Worm (Caenorhabditis elegans) whole organism, L3 larva: ENCODE measurements around the gene gpd-3.

ENCODE experiments used
- R02D3.7 ChIP-seq: fragments of 150-350 bp; optimal IDR thresholded peaks from 2 replicates; lab custom pipeline; 2014; ENCODE audit warnings: missing biosample characterization, missing genetic modification characterization
- ZK546.5 ChIP-seq: sonication (generic microtip); optimal IDR thresholded peaks from 2 replicates; lab custom pipeline; 2017; ENCODE audit warnings: missing biosample characterization, missing genetic modification characterization
- aly-2 ChIP-seq: fragments of 150-350 bp; optimal IDR thresholded peaks from 2 replicates; lab custom pipeline; 2014; ENCODE audit warnings: missing biosample characterization, missing genetic modification characterization
- ama-1 ChIP-seq: fragments of 150-350 bp; optimal IDR thresholded peaks from 2 replicates; lab custom pipeline; 2018
- ceh-16 ChIP-seq: sonication (generic microtip); optimal IDR thresholded peaks from 2 replicates; lab custom pipeline; 2017; ENCODE audit warnings: missing biosample characterization, missing genetic modification characterization
- ceh-28 ChIP-seq: fragments of 150-350 bp; optimal IDR thresholded peaks from 2 replicates; lab custom pipeline; 2014; ENCODE audit warnings: missing biosample characterization, missing genetic modification reagents, missing genetic modification characterization
- ceh-82 ChIP-seq: fragments of 150-350 bp; optimal IDR thresholded peaks from 2 replicates; lab custom pipeline; 2014; ENCODE audit warnings: missing biosample characterization, missing genetic modification characterization
- ceh-9 ChIP-seq: sonication (generic microtip); optimal IDR thresholded peaks from 2 replicates; lab custom pipeline; 2018; ENCODE audit warnings: missing biosample characterization, missing genetic modification characterization
- daf-12 ChIP-seq: fragments of 150-350 bp; optimal IDR thresholded peaks from 2 replicates; lab custom pipeline; 2014; ENCODE audit warnings: missing biosample characterization, missing genetic modification reagents, missing genetic modification characterization
- egl-5 ChIP-seq: fragments of 150-350 bp; optimal IDR thresholded peaks from 2 replicates; lab custom pipeline; 2017; ENCODE audit warnings: missing biosample characterization, missing genetic modification reagents, missing genetic modification characterization, inconsistent platforms
- elt-1 ChIP-seq: fragments of 150-350 bp; optimal IDR thresholded peaks from 2 replicates; lab custom pipeline; 2014; ENCODE audit warnings: missing biosample characterization, missing genetic modification characterization
- elt-2 ChIP-seq: sonication (generic microtip); optimal IDR thresholded peaks from 2 replicates; lab custom pipeline; 2016; ENCODE audit warnings: missing genetic modification reagents, mild to moderate bottlenecking, missing genetic modification characterization, missing compliant biosample characterization
- elt-3 ChIP-seq, 3 experiments: fragments of 150-350 bp in 1 of 3; sonication (generic microtip) in 2 of 3; optimal IDR thresholded peaks; 2 replicates in 2 of 3; 4 replicates in 1 of 3; lab custom pipeline; 2014 to 2017; ENCODE audit warnings: missing biosample characterization in 3 of 3, missing genetic modification characterization in 3 of 3
- eor-1 ChIP-seq, 2 experiments: fragments of 150-350 bp; optimal IDR thresholded peaks; 2 replicates each; lab custom pipeline; 2014 to 2018; ENCODE audit warnings: missing biosample characterization in 2 of 2, missing genetic modification characterization in 2 of 2
- fkh-10 ChIP-seq: sonication (generic microtip); optimal IDR thresholded peaks from 2 replicates; lab custom pipeline; 2017; ENCODE audit warnings: missing biosample characterization, missing genetic modification reagents, missing genetic modification characterization
- fkh-2 ChIP-seq: fragments of 150-350 bp; optimal IDR thresholded peaks from 2 replicates; lab custom pipeline; 2014; ENCODE audit warnings: missing biosample characterization, missing genetic modification reagents, missing genetic modification characterization
- fos-1 ChIP-seq: fragments of 150-350 bp; optimal IDR thresholded peaks from 2 replicates; lab custom pipeline; 2014; ENCODE audit warnings: missing biosample characterization, missing genetic modification characterization
- hmg-11 ChIP-seq: sonication (generic microtip); optimal IDR thresholded peaks from 2 replicates; lab custom pipeline; 2016; ENCODE audit warnings: missing genetic modification characterization, missing compliant biosample characterization
- jun-1 ChIP-seq: fragments of 150-350 bp; optimal IDR thresholded peaks from 2 replicates; lab custom pipeline; 2014; ENCODE audit warnings: missing biosample characterization, missing genetic modification reagents, missing genetic modification characterization
- lin-15B ChIP-seq: fragments of 150-350 bp; optimal IDR thresholded peaks from 2 replicates; lab custom pipeline; 2014; ENCODE audit warnings: missing biosample characterization, missing genetic modification characterization
- lin-39 ChIP-seq: fragments of 150-350 bp; optimal IDR thresholded peaks from 2 replicates; lab custom pipeline; 2018; ENCODE audit warnings: missing biosample characterization, missing genetic modification reagents, missing genetic modification characterization
- mdl-1 ChIP-seq: fragments of 150-350 bp; optimal IDR thresholded peaks from 2 replicates; lab custom pipeline; 2014; ENCODE audit warnings: missing biosample characterization, missing genetic modification characterization
- mml-1 ChIP-seq: fragments of 150-350 bp; sonication (generic microtip); optimal IDR thresholded peaks from 3 replicates; lab custom pipeline; 2014; ENCODE audit warnings: missing biosample characterization, missing genetic modification characterization
- nfya-1 ChIP-seq: sonication (generic microtip); optimal IDR thresholded peaks from 2 replicates; lab custom pipeline; 2017; ENCODE audit warnings: missing genetic modification characterization, mild to moderate bottlenecking, missing compliant biosample characterization, antibody characterized with exemption, moderate library complexity; ENCODE audit not compliant: insufficient read depth
- nhr-11 ChIP-seq: fragments of 150-350 bp; optimal IDR thresholded peaks from 2 replicates; lab custom pipeline; 2014; ENCODE audit warnings: missing biosample characterization, missing genetic modification characterization
- nhr-12 ChIP-seq: fragments of 150-350 bp; optimal IDR thresholded peaks from 2 replicates; lab custom pipeline; 2014; ENCODE audit warnings: missing biosample characterization, missing genetic modification characterization
- nhr-23 ChIP-seq: fragments of 150-350 bp; optimal IDR thresholded peaks from 2 replicates; lab custom pipeline; 2014; ENCODE audit warnings: missing biosample characterization, missing genetic modification reagents, missing genetic modification characterization
- nhr-237 ChIP-seq: fragments of 150-350 bp; optimal IDR thresholded peaks from 2 replicates; lab custom pipeline; 2014; ENCODE audit warnings: missing biosample characterization, missing genetic modification characterization
- nhr-28 ChIP-seq: fragments of 150-350 bp; optimal IDR thresholded peaks from 2 replicates; lab custom pipeline; 2014; ENCODE audit warnings: missing biosample characterization, missing genetic modification characterization
- nhr-43 ChIP-seq: sonication (generic microtip); optimal IDR thresholded peaks from 2 replicates; lab custom pipeline; 2016; ENCODE audit warnings: mild to moderate bottlenecking, missing genetic modification characterization, missing compliant biosample characterization; ENCODE audit not compliant: poor library complexity, severe bottlenecking
- nhr-67 ChIP-seq: fragments of 150-350 bp; optimal IDR thresholded peaks from 2 replicates; lab custom pipeline; 2014; ENCODE audit warnings: missing biosample characterization, missing genetic modification characterization
- nhr-76 ChIP-seq: fragments of 150-350 bp; sonication (generic microtip); optimal IDR thresholded peaks from 5 replicates; lab custom pipeline; 2014; ENCODE audit warnings: missing biosample characterization, missing genetic modification characterization
- nhr-77 ChIP-seq: fragments of 150-350 bp; optimal IDR thresholded peaks from 2 replicates; lab custom pipeline; 2014; ENCODE audit warnings: missing biosample characterization, missing genetic modification characterization
- pha-4 ChIP-seq: fragments of 150-350 bp; optimal IDR thresholded peaks from 2 replicates; lab custom pipeline; 2014; ENCODE audit warnings: missing biosample characterization, missing genetic modification reagents, missing genetic modification characterization
- pqm-1 ChIP-seq: fragments of 150-350 bp; optimal IDR thresholded peaks from 2 replicates; lab custom pipeline; 2017; ENCODE audit warnings: missing biosample characterization, missing genetic modification characterization, inconsistent platforms
- sea-2 ChIP-seq: fragments of 150-350 bp; sonication (generic microtip); optimal IDR thresholded peaks from 4 replicates; lab custom pipeline; 2014; ENCODE audit warnings: missing biosample characterization, missing genetic modification reagents, missing genetic modification characterization
- skn-1 ChIP-seq: fragments of 150-350 bp; optimal IDR thresholded peaks from 2 replicates; lab custom pipeline; 2014; ENCODE audit warnings: missing biosample characterization, missing genetic modification characterization
- snpc-4 ChIP-seq: fragments of 150-350 bp; optimal IDR thresholded peaks from 2 replicates; lab custom pipeline; 2014; ENCODE audit warnings: missing biosample characterization, missing genetic modification characterization
- tbx-2 ChIP-seq: sonication (generic microtip); optimal IDR thresholded peaks from 2 replicates; lab custom pipeline; 2016; ENCODE audit warnings: mild to moderate bottlenecking, missing genetic modification characterization, missing compliant biosample characterization
- unc-39 ChIP-seq: sonication (generic microtip); optimal IDR thresholded peaks from 4 replicates; lab custom pipeline; 2017; ENCODE audit warnings: missing biosample characterization, missing genetic modification characterization
- unc-62 ChIP-seq: fragments of 150-350 bp; sonication (generic microtip); optimal IDR thresholded peaks from 4 replicates; lab custom pipeline; 2014; ENCODE audit warnings: missing biosample characterization, missing genetic modification reagents, missing genetic modification characterization
- zag-1 ChIP-seq: fragments of 150-350 bp; optimal IDR thresholded peaks from 2 replicates; lab custom pipeline; 2014; ENCODE audit warnings: missing biosample characterization, missing genetic modification characterization
- ztf-11 ChIP-seq: fragments of 150-350 bp; optimal IDR thresholded peaks from 2 replicates; lab custom pipeline; 2014; ENCODE audit warnings: missing biosample characterization, missing genetic modification characterization
- ztf-4 ChIP-seq: fragments of 150-350 bp; optimal IDR thresholded peaks from 2 replicates; lab custom pipeline; 2014; ENCODE audit warnings: missing biosample characterization, missing genetic modification characterization

Gene gpd-3

DNA sequence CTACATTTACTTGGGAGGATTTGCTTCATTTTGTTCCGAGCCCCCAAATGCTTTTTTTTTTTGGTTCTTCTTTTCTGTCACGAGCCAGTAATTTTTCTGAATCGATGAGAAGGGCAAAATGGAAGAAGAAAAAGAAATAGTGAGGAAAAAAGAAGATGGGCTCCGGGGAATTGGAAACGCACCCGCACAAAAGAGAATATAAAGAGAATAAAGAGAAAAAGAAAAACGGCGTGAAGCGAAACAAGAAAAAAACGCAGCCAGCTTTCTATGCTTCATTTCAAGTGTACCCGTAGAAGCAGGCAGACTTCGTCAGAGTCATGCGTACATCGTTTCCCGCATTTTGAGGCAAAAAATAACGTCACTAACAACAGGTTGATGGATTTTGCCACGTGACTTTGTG lies 2.1 kb downstream of the gpd-3 start:
- peak; percentile 4 for TF ChIP-seq lin-39 (tag; lab: Kevin White, UChicago)
- no peak for TF ChIP-seq nhr-77
- no peak for TF ChIP-seq unc-62 (GFP tag; lab: Kevin White, UChicago)
- TF ChIP-seq hmg-11 (tag; lab: Kevin White, UChicago), result peak; percentile 33
- TF ChIP-seq fkh-10 (GFP tag; lab: Kevin White, UChicago), result peak; percentile 64
- peak; percentile 54 for TF ChIP-seq nfya-1 (tag; lab: Kevin White, UChicago)
- no peak for TF ChIP-seq nhr-12
- no peak for TF ChIP-seq sea-2 (GFP tag; lab: Kevin White, UChicago)
- TF ChIP-seq elt-2 (tag; lab: Kevin White, UChicago), result no peak
- no peak for TF ChIP-seq ztf-4 (tag; lab: Kevin White, UChicago)
- no peak for TF ChIP-seq nhr-237 (tag; lab: Kevin White, UChicago)
- no peak for TF ChIP-seq ceh-28 (tag; lab: Kevin White, UChicago)
- TF ChIP-seq nhr-43 (tag; lab: Kevin White, UChicago), result peak; percentile 19
- no peak for TF ChIP-seq R02D3.7 (tag; lab: Kevin White, UChicago)
- no peak for TF ChIP-seq fos-1 (tag; lab: Kevin White, UChicago)
- no peak for TF ChIP-seq ceh-82 (tag; lab: Kevin White, UChicago)
- peak; percentile 8 for TF ChIP-seq snpc-4
- no peak for TF ChIP-seq nhr-23 (tag; lab: Kevin White, UChicago)
- TF ChIP-seq ama-1 (lab: Kevin White, UChicago), result peak; percentile 47

DNA sequence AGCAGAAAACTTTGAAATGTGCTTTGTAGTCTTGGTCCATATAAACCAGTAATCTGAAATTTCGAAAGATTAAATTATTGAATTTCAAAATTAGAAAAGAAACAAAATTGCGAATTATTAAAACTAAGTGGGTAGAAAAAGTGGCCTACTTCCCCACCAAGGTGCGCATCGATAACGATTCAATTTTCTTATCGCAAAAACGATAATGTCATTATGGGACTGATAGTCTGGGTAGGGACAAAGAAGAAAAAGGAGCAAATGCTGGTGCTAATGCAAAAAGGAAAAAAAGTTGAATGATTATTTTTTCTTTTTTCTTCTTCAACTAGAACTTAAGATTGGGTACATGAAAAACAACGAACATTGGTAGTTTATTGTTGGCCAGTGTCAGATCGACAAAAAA lies 2.6 kb downstream of the gpd-3 start, which contains the start of gene gpcp-1:
Gene gpcp-1, minus strand, starts transcription at position 53 of the 400 bp plus-strand sequence.
- TF ChIP-seq pqm-1 (tag; lab: Kevin White, UChicago) (peak; percentile 61), nhr-237 (tag; lab: Kevin White, UChicago) (no peak), elt-2 (tag; lab: Kevin White, UChicago) (peak; percentile 91), pha-4 (tag; lab: Kevin White, UChicago) (peak; percentile 20)

DNA sequence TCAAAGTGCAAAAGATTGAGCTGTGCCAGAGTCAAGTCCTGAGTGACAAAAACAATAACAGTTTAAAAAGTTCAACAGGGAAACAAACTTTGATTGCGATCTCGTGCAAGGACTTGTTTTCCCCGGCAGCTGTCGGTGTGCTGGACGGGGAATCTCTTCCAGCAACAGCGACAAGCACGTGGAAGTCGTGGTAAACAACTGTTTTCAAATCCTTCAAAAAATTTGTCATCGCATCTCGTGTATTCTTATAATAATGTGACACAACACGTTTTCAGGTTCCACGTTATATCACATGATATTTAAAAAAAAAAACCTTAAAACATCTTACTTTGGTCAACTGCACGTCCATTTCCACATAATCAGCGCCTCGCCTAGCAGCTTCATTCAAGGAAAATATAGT lies 4.5 kb downstream of the gpd-3 start:
- TF ChIP-seq nfya-1 (tag; lab: Kevin White, UChicago), result peak; percentile 9
- no peak for TF ChIP-seq zag-1 (tag; lab: Kevin White, UChicago)

DNA sequence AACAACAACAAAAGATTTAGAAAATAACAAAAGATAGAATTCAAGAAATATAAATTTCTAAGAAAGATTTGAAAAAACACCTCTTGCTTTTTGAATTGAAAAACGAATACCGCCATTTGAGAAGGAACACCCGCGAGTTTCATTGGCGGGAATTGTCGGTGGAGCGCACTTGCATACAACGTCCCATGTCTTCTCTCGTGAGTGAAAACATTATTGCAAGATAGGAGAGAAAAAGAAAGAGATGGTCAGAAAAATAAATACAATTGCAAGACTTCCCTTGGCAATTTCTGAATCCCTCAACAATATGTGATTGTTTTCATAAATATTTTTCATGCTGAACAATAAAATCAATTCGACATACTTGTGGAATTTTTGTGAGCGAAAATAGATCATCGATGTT lies 7.0 kb downstream of the gpd-3 start, which contains the start of gene K10B3.5:
Gene K10B3.5, minus strand, starts transcription at position 343 of the 400 bp plus-strand sequence.
- TF ChIP-seq elt-3 (tag; optimal IDR thresholded peaks at IDR 0.05; lab: Kevin White, UChicago), result no peak
- TF ChIP-seq sea-2 (GFP tag; lab: Kevin White, UChicago), result no peak
- peak; percentile 4 for TF ChIP-seq skn-1 (tag; lab: Kevin White, UChicago)
- TF ChIP-seq lin-15B (tag; lab: Kevin White, UChicago), result peak; percentile 47
- TF ChIP-seq ztf-11 (tag; lab: Kevin White, UChicago), result no peak
- no peak for TF ChIP-seq nhr-237 (tag; lab: Kevin White, UChicago)
- TF ChIP-seq nhr-11, result no peak
- no peak for TF ChIP-seq fos-1 (tag; lab: Kevin White, UChicago)
- no peak for TF ChIP-seq zag-1 (tag; lab: Kevin White, UChicago)
- TF ChIP-seq lin-39 (tag; lab: Kevin White, UChicago), result peak; percentile 77
- TF ChIP-seq unc-39 (tag; lab: Kevin White, UChicago), result no peak
- no peak for TF ChIP-seq eor-1 (tag; optimal IDR thresholded peaks at IDR 0.05; lab: Kevin White, UChicago)
- TF ChIP-seq ceh-16 (tag; lab: Kevin White, UChicago), result no peak
- no peak for TF ChIP-seq ceh-82 (tag; lab: Kevin White, UChicago)
- TF ChIP-seq nhr-43 (tag; lab: Kevin White, UChicago), result peak; percentile 46
- TF ChIP-seq ceh-28 (tag; lab: Kevin White, UChicago), result no peak
- TF ChIP-seq elt-2 (tag; lab: Kevin White, UChicago), result peak; percentile 50
- TF ChIP-seq ZK546.5 (tag; lab: Kevin White, UChicago), result no peak
- TF ChIP-seq mdl-1 (tag; lab: Kevin White, UChicago), result no peak
- TF ChIP-seq mml-1 (tag; lab: Kevin White, UChicago), result no peak
- TF ChIP-seq tbx-2 (tag; lab: Kevin White, UChicago), result no peak
- TF ChIP-seq egl-5 (tag; lab: Kevin White, UChicago), result peak; percentile 73
- peak; percentile 54 for TF ChIP-seq nhr-23 (tag; lab: Kevin White, UChicago)
- no peak for TF ChIP-seq ceh-9 (tag; lab: Kevin White, UChicago)
- no peak for TF ChIP-seq R02D3.7 (tag; lab: Kevin White, UChicago)
- no peak for TF ChIP-seq fkh-10 (GFP tag; lab: Kevin White, UChicago)
- TF ChIP-seq unc-62 (GFP tag; lab: Kevin White, UChicago), result no peak
- peak; percentile 11 for TF ChIP-seq pqm-1 (tag; lab: Kevin White, UChicago)
- no peak for TF ChIP-seq ztf-4 (tag; lab: Kevin White, UChicago)
- TF ChIP-seq nhr-76, result no peak
- no peak for TF ChIP-seq jun-1 (tag; lab: Kevin White, UChicago)
- no peak for TF ChIP-seq elt-1 (tag; lab: Kevin White, UChicago)
- no peak for TF ChIP-seq daf-12 (tag; lab: Kevin White, UChicago)
- TF ChIP-seq nhr-77, result no peak
- TF ChIP-seq fkh-2, result no peak
- TF ChIP-seq hmg-11 (tag; lab: Kevin White, UChicago), result peak; percentile 65
- peak; percentile 78 for TF ChIP-seq snpc-4
- TF ChIP-seq nhr-12, result no peak
- no peak for TF ChIP-seq nhr-28 (tag; lab: Kevin White, UChicago)
- TF ChIP-seq ama-1 (lab: Kevin White, UChicago), result peak; percentile 33
- no peak for TF ChIP-seq aly-2 (tag; lab: Kevin White, UChicago)
- TF ChIP-seq pha-4 (tag; lab: Kevin White, UChicago), result peak; percentile 87
- no peak for TF ChIP-seq nhr-67 (tag; lab: Kevin White, UChicago)
